Worm (Caenorhabditis elegans) whole organism, L4/young adult: ENCODE measurements around the gene clec-223.

Experiments
- W03F9.2 ChIP-seq: fragments of 150-350 bp; optimal IDR thresholded peaks from 2 replicates; lab custom pipeline; 2014; ENCODE audit warnings: missing biosample characterization, missing genetic modification characterization
- dao-5 ChIP-seq: sonication (generic microtip); optimal IDR thresholded peaks from 2 replicates; lab custom pipeline; 2016; ENCODE audit warnings: missing genotype, missing genetic modification characterization, moderate library complexity, missing compliant biosample characterization
- him-1 ChIP-seq: sonication (generic microtip); optimal IDR thresholded peaks from 2 replicates; lab custom pipeline; 2016; ENCODE audit warnings: missing genotype, missing genetic modification reagents, missing genetic modification characterization, missing compliant biosample characterization

clec-223 gene

DNA sequence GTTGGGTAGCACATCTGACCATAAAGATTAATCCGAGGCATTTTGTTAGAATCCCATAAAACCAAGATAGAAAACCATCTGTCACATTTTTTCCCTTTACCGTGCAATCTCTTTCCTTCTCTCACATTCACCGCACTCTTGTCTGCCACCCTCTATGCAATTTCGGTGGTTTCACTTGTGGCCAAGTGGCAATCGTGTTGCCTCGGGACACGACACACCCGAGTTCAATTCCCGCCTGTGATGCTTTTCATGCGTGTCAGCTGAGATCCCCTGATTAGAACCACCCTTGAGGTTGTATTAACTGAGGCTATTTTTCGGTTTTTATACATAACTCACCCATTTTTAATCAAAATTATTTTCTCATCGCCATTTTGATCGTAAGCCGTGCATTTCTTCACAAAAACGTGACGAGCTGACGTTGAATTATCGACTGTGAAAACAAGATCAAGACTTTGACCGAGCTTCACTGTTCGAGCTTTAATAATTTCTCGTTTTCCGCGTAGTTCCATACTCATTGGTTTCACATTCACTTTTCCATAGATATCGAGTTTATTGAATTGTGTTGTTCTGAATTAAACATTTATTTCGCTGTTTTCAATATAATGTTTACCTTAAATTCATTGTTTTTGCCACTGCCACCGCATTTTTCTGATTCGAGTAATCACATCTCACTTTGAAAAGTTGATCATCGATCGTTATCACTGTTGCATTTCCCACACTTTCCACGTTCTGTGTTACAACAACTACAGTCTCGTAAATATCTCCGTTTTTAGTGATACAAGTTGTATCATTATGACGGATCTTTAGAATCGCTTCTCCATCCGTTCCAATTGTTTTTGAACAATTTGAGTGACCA, 41.3 kb downstream of the clec-223 start:
- TF ChIP-seq W03F9.2 (tag; lab: Kevin White, UChicago) (peak; percentile 78), dao-5 (tag; lab: Kevin White, UChicago) (peak; percentile 96), him-1 (tag; lab: Kevin White, UChicago) (peak; percentile 37)

DNA sequence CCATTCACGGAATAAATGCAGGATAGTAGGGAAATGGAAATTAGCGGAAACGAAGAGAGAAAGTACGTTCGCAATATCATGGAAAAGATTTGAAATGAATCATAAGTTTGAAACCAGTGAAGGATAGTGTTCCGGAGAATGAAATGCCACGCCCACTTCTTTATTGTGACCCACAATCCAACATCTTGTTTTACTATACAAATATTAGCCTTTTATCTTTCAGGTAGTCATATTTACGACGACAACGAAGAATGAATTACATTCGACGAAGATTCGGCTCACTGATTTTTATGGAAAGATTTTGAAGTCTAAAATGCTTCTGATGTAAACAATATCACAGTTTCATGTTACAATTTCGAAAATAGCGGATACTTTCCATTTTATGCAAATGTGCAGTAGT, 43.9 kb downstream of the clec-223 start, which contains the start of gene cutl-18:
cutl-18 (minus strand) TSS at position 101 of the 400 bp plus-strand sequence.
- TF ChIP-seq dao-5 (tag; lab: Kevin White, UChicago) (no peak), him-1 (tag; lab: Kevin White, UChicago) (no peak), W03F9.2 (tag; lab: Kevin White, UChicago) (no peak)

DNA sequence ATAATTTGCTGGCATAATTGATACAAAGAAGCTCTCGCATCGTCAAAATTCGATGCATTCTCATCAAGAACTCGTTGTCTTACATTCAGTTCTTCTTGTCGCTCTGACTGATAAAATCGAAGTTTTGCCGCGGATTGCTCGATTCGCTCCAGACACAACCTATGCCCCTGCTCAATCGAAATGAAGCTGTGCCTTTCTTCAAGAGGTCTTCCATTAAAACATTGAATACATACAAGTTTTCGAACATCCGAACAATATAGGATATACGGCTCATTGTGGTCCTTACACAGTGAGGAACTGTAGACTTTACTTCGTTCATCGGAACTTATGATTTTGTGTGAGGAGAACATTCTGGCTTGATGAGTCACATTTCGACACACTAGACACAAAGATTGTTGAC, 47.9 kb downstream of the clec-223 start:
- TF ChIP-seq W03F9.2 (tag; lab: Kevin White, UChicago) (no peak), him-1 (tag; lab: Kevin White, UChicago) (no peak), dao-5 (tag; lab: Kevin White, UChicago) (no peak)

DNA sequence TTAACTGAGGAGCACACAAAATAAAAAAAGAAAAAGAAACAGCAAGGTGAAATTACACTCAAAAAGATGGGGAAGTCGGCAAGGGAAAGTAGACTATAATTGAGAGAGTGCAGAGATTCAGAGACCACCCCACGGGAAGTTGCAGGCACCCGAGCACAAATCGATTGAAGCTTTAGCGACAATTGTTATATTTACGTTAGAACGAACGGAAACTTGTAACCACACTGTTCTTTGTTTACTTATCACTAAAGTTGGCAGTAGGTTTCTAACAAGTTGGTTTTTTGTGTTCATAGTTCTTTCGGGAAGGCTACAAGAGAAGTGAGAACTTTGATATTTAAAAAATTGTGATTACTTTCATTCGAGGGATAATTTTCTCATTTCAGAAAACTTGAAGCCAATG, 48.8 kb downstream of the clec-223 start, which contains the start of gene F47G9.4:
F47G9.4 (minus strand) TSS at position 98 of the 400 bp plus-strand sequence.
- TF ChIP-seq him-1 (tag; lab: Kevin White, UChicago) (no peak), dao-5 (tag; lab: Kevin White, UChicago) (no peak), W03F9.2 (tag; lab: Kevin White, UChicago) (no peak)

DNA sequence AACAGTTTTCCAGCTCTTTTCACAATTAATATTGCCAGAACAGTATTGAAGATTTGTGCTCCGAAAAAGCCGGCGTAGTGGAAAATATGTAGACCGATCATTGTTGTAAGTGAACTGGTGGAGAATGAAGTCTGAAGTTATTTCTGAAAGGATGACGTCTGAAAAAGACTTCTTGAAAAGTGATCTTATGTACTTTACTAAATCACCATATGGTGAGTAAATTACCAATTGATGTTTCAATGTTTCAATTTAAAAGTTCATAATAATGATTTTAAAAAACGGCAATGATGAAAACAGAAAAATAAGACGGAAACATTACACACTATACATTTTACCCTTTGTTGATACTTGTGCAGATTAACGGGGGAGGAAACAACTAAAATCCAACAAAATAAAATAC, 50.8 kb downstream of the clec-223 start, which contains the start of gene str-141:
str-141 (minus strand) TSS at position 101 of the 400 bp plus-strand sequence.
- TF ChIP-seq him-1 (tag; lab: Kevin White, UChicago): no peak

DNA sequence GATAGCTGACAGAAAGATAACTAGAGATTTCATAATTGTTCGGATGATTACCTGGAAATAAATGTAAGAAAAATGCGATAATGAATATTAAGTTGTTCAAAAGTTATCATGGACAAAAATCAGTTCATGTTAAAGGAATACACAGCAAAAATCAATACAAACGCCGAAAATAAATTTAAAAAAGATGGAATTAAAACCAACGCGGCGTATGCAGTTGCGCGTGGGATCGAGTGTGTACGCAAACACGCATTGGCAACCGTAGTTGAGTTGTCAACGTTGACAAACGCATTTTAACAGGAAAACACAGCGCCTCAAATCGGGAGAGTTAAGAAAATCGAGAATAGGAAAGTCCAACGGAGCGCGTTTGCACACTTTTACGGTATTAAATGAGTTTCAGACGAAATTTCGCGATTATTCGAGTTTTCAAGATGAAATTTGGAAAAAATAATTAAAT, 54.0 kb downstream of the clec-223 start, which contains the start of gene tmed-10:
tmed-10 (minus strand) TSS at position 51 of the 454 bp plus-strand sequence.
- peak; percentile 77 for TF ChIP-seq W03F9.2 (tag; lab: Kevin White, UChicago)
- TF ChIP-seq him-1 (tag; lab: Kevin White, UChicago): no peak
